Worm (Caenorhabditis elegans) whole organism, L1 larva: ENCODE data around the gene C53C11.5.
"Not testable (repeated sequence)": the region's sequence is repeated elsewhere in the genome, so short reads cannot be mapped to it uniquely, and the experiment has no call there.

ENCODE experiments used
- F16B12.6 ChIP-seq: fragments of 150-350 bp; optimal IDR thresholded peaks from 2 replicates; lab custom pipeline; 2014; ENCODE audit warnings: missing biosample characterization, missing genetic modification characterization
- aha-1 ChIP-seq: fragments of 150-350 bp; optimal IDR thresholded peaks from 2 replicates; lab custom pipeline; 2014; ENCODE audit warnings: missing biosample characterization, missing genetic modification characterization
- alr-1 ChIP-seq: fragments of 200-800 bp; sonication (Bioruptor generic); optimal IDR thresholded peaks from 2 replicates; lab custom pipeline; 2018; ENCODE audit warnings: borderline replicate concordance, mild to moderate bottlenecking, missing genetic modification characterization, missing compliant biosample characterization
- ama-1 ChIP-seq: fragments of 150-350 bp; optimal IDR thresholded peaks from 2 replicates; lab custom pipeline; 2014
- blmp-1 ChIP-seq: fragments of 150-350 bp; optimal IDR thresholded peaks from 2 replicates; lab custom pipeline; 2014; ENCODE audit warnings: missing biosample characterization, missing genetic modification characterization
- ceh-63 ChIP-seq: fragments of 200-800 bp; sonication (Bioruptor generic); optimal IDR thresholded peaks from 2 replicates; lab custom pipeline; 2018; ENCODE audit warnings: mild to moderate bottlenecking, missing genetic modification characterization, missing compliant biosample characterization
- ceh-82 ChIP-seq, 3 experiments: fragments of 150-350 bp in 1 of 3; sonication (generic microtip) in 2 of 3; optimal IDR thresholded peaks; 2 replicates each; lab custom pipeline; 2014 to 2017; ENCODE audit warnings: missing biosample characterization in 3 of 3, missing genetic modification characterization in 3 of 3
- ceh-88 ChIP-seq: fragments of 200-800 bp; sonication (Bioruptor generic); IDR thresholded peaks from 2 replicates; pipeline ENCODE4 v1.3.6; 2022; ENCODE audit warnings: missing genetic modification characterization, missing compliant biosample characterization
- dpl-1 ChIP-seq, 3 experiments: fragments of 150-350 bp in 2 of 3; sonication (generic microtip) in 1 of 3; optimal IDR thresholded peaks; 2 replicates each; lab custom pipeline; 2014 to 2017; ENCODE audit warnings: missing biosample characterization in 3 of 3, missing genetic modification characterization in 3 of 3, missing genetic modification reagents in 3 of 3
- fkh-8 ChIP-seq: sonication (generic microtip); optimal IDR thresholded peaks from 2 replicates; lab custom pipeline; 2016; ENCODE audit warnings: mild to moderate bottlenecking, missing genetic modification characterization, missing compliant biosample characterization
- hlh-17 ChIP-seq: fragments of 200-800 bp; sonication (Bioruptor generic); optimal IDR thresholded peaks from 2 replicates; lab custom pipeline; 2018; ENCODE audit warnings: missing genetic modification characterization, mild to moderate bottlenecking, missing compliant biosample characterization, moderate library complexity, borderline replicate concordance
- isw-1 ChIP-seq: fragments of 200-800 bp; sonication (Bioruptor generic); IDR thresholded peaks from 2 replicates; pipeline ENCODE4 v1.3.6; 2022; ENCODE audit warnings: missing genetic modification characterization, missing compliant biosample characterization
- jun-1 ChIP-seq: fragments of 150-350 bp; optimal IDR thresholded peaks from 2 replicates; lab custom pipeline; 2014; ENCODE audit warnings: missing biosample characterization, missing genetic modification reagents, missing genetic modification characterization
- lin-14 ChIP-seq: fragments of 200-800 bp; sonication (Bioruptor generic); optimal IDR thresholded peaks from 2 replicates; lab custom pipeline; 2018; ENCODE audit warnings: mild to moderate bottlenecking, missing genetic modification characterization, moderate library complexity, missing compliant biosample characterization
- lir-3 ChIP-seq: sonication (generic microtip); optimal IDR thresholded peaks from 2 replicates; lab custom pipeline; 2016; ENCODE audit warnings: mild to moderate bottlenecking, missing genetic modification characterization, moderate library complexity, missing compliant biosample characterization; ENCODE audit not compliant: poor library complexity
- mef-2 ChIP-seq: fragments of 150-350 bp; optimal IDR thresholded peaks from 2 replicates; lab custom pipeline; 2014; ENCODE audit warnings: missing biosample characterization, missing genetic modification characterization
- nhr-11 ChIP-seq: fragments of 150-350 bp; optimal IDR thresholded peaks from 2 replicates; lab custom pipeline; 2014; ENCODE audit warnings: missing biosample characterization, missing genetic modification characterization
- nhr-19 ChIP-seq: fragments of 200-800 bp; sonication (Bioruptor generic); conservative IDR thresholded peaks from 2 replicates; pipeline ENCODE4 v1.3.6; 2022; ENCODE audit warnings: missing genetic modification characterization, missing compliant biosample characterization
- nhr-20 ChIP-seq: sonication (generic microtip); optimal IDR thresholded peaks from 2 replicates; lab custom pipeline; 2016; ENCODE audit warnings: mild to moderate bottlenecking, missing genetic modification characterization, missing compliant biosample characterization
- nhr-47 ChIP-seq: sonication (generic microtip); optimal IDR thresholded peaks from 2 replicates; lab custom pipeline; 2016; ENCODE audit warnings: mild to moderate bottlenecking, missing genetic modification characterization, moderate library complexity, missing compliant biosample characterization
- nhr-71 ChIP-seq: sonication (generic microtip); optimal IDR thresholded peaks from 2 replicates; lab custom pipeline; 2016; ENCODE audit warnings: mild to moderate bottlenecking, missing genetic modification characterization, moderate library complexity, missing compliant biosample characterization
- nhr-84 ChIP-seq: sonication (generic microtip); optimal IDR thresholded peaks from 2 replicates; lab custom pipeline; 2017; ENCODE audit warnings: missing biosample characterization, missing genetic modification characterization
- nhr-90 ChIP-seq: sonication (generic microtip); optimal IDR thresholded peaks from 2 replicates; lab custom pipeline; 2016; ENCODE audit warnings: mild to moderate bottlenecking, missing genetic modification characterization, missing compliant biosample characterization; ENCODE audit not compliant: poor library complexity
- pag-3 ChIP-seq: sonication (generic microtip); optimal IDR thresholded peaks from 2 replicates; lab custom pipeline; 2017; ENCODE audit warnings: missing genetic modification characterization, mild to moderate bottlenecking, missing compliant biosample characterization, antibody characterized with exemption, borderline replicate concordance; ENCODE audit not compliant: insufficient read depth
- snpc-4 ChIP-seq: fragments of 150-350 bp; optimal IDR thresholded peaks from 2 replicates; lab custom pipeline; 2014; ENCODE audit warnings: missing biosample characterization, missing genetic modification characterization
- snu-23 ChIP-seq: sonication (generic microtip); optimal IDR thresholded peaks from 2 replicates; lab custom pipeline; 2016; ENCODE audit warnings: missing genetic modification characterization, missing compliant biosample characterization
- swsn-7 ChIP-seq: sonication (generic microtip); optimal IDR thresholded peaks from 2 replicates; lab custom pipeline; 2016; ENCODE audit warnings: missing genetic modification characterization, missing compliant biosample characterization
- unc-30 ChIP-seq: sonication (generic microtip); optimal IDR thresholded peaks from 2 replicates; lab custom pipeline; 2017; ENCODE audit warnings: missing biosample characterization, missing genetic modification characterization
- unc-62 ChIP-seq: fragments of 150-350 bp; optimal IDR thresholded peaks from 2 replicates; lab custom pipeline; 2014; ENCODE audit warnings: missing biosample characterization, missing genetic modification reagents, missing genetic modification characterization
- zag-1 ChIP-seq: fragments of 150-350 bp; optimal IDR thresholded peaks from 2 replicates; lab custom pipeline; 2014; ENCODE audit warnings: missing biosample characterization, missing genetic modification characterization
- zip-4 ChIP-seq: fragments of 200-800 bp; sonication (Bioruptor generic); optimal IDR thresholded peaks from 2 replicates; lab custom pipeline; 2018; ENCODE audit warnings: mild to moderate bottlenecking, missing genetic modification characterization, moderate library complexity, missing compliant biosample characterization
- ztf-11 ChIP-seq, 2 experiments: sonication (generic microtip); optimal IDR thresholded peaks; 2 replicates each; lab custom pipeline; 2016 to 2017; ENCODE audit warnings: missing genetic modification characterization in 2 of 2, missing biosample characterization in 1 of 2, missing compliant biosample characterization in 1 of 2

The C53C11.5 gene

ce11 chrX:17297408-17297807 is 36.4 kb upstream of the C53C11.5 start (continued):
- TF ChIP-seq ceh-63 (GFP tag; lab: Kevin White, UChicago) (no peak), F16B12.6 (tag; lab: Kevin White, UChicago) (peak; percentile 9), zip-4 (GFP tag; lab: Kevin White, UChicago) (no peak)

- TF ChIP-seq snpc-4 (tag; lab: Kevin White, UChicago) (peak; percentile 91), nhr-84 (tag; lab: Kevin White, UChicago) (no peak), snu-23 (GFP tag; lab: Kevin White, UChicago) (no peak), nhr-20 (no peak)
Observed at ce11 chrX:17300735-17301134, 33.1 kb upstream of the C53C11.5 start.

- no peak for TF ChIP-seq ceh-88
- TF ChIP-seq fkh-8 = no peak
- TF ChIP-seq alr-1 (tag; lab: Kevin White, UChicago) = no peak
- no peak for TF ChIP-seq ceh-82 (tag; optimal IDR thresholded peaks at IDR 0.05; lab: Kevin White, UChicago)
- TF ChIP-seq hlh-17 (GFP tag; lab: Kevin White, UChicago) = no peak
- TF ChIP-seq nhr-47 = no peak
- no peak for TF ChIP-seq swsn-7
- no peak for TF ChIP-seq nhr-11 (tag; lab: Kevin White, UChicago)
- no peak for TF ChIP-seq jun-1
- no peak for TF ChIP-seq lin-14
- no peak for TF ChIP-seq ztf-11 (tag; optimal IDR thresholded peaks at IDR 0.05; lab: Kevin White, UChicago)
- no peak for TF ChIP-seq lir-3 (tag; lab: Kevin White, UChicago)
- no peak for TF ChIP-seq pag-3
- TF ChIP-seq unc-30 = no peak
- no peak for TF ChIP-seq isw-1 (GFP tag; lab: Robert Waterston, UW)
- no peak for TF ChIP-seq nhr-71 (tag; lab: Kevin White, UChicago)
- no peak for TF ChIP-seq dpl-1 (GFP tag; optimal IDR thresholded peaks at IDR 0.05; lab: Kevin White, UChicago)
- no peak for TF ChIP-seq mef-2 (tag; lab: Kevin White, UChicago)
Observed at ce11 chrX:17301900-17302299, 32.0 kb upstream of the C53C11.5 start, which contains the start of gene C33E10.10. Gene C33E10.10 (minus strand): TSS chrX:17302000.

ce11 chrX:17302419-17302818 is 31.4 kb upstream of the C53C11.5 start, which contains the start of gene fbxa-120:
Gene fbxa-120 (plus strand): TSS chrX:17302719.
- no peak for TF ChIP-seq nhr-19 (GFP tag; lab: Robert Waterston, UW)
- no peak for TF ChIP-seq nhr-71 (tag; lab: Kevin White, UChicago)
- no peak for TF ChIP-seq hlh-17 (GFP tag; lab: Kevin White, UChicago)
- no peak for TF ChIP-seq fkh-8
- no peak for TF ChIP-seq blmp-1 (tag; lab: Kevin White, UChicago)

ce11 chrX:17304920-17305319 is 28.9 kb upstream of the C53C11.5 start, which contains the start of gene C33E10.1:
Gene C33E10.1 (plus strand): TSS chrX:17305220.
- TF ChIP-seq zag-1; nhr-90 (tag; lab: Kevin White, UChicago); unc-62 (GFP tag; lab: Kevin White, UChicago): not testable (repeated sequence)
- TF ChIP-seq, all 84 proteins: peak for 0; not testable (repeated sequence) for 84

ce11 chrX:17310730-17311312 is 23.0 kb upstream of the C53C11.5 start, which contains the start of gene C53C11.4:
Gene C53C11.4 (plus strand): TSS chrX:17310908.
- not testable (repeated sequence) for TF ChIP-seq ama-1 (lab: Kevin White, UChicago); nhr-47; aha-1 (tag; lab: Kevin White, UChicago)
